Worm (Caenorhabditis elegans) whole organism, young adult: Measurements from ENCODE around the gene T04A6.3.

Experiments
- ceh-100 ChIP-seq: fragments of 200-800 bp; sonication (Bioruptor generic); IDR thresholded peaks from 2 replicates; pipeline ENCODE4 v1.3.6; 2022; ENCODE audit warnings: missing genetic modification reagents, missing genetic modification characterization, missing compliant biosample characterization
- hlh-26 ChIP-seq: fragments of 200-800 bp; sonication (Bioruptor generic); conservative IDR thresholded peaks from 2 replicates; pipeline ENCODE4 v1.3.6; 2022; ENCODE audit warnings: missing genetic modification reagents, missing genetic modification characterization, missing compliant biosample characterization
- lag-1 ChIP-seq: fragments of 200-800 bp; sonication (Bioruptor generic); IDR thresholded peaks from 2 replicates; pipeline ENCODE4 v1.3.6; 2022; ENCODE audit warnings: missing genetic modification reagents, missing genetic modification characterization, missing compliant biosample characterization
- nhr-120 ChIP-seq: fragments of 200-800 bp; sonication (Bioruptor generic); IDR thresholded peaks from 2 replicates; pipeline ENCODE4 v1.3.6; 2022; ENCODE audit warnings: missing genetic modification characterization, missing compliant biosample characterization
- pbrm-1 ChIP-seq: fragments of 200-800 bp; sonication (Bioruptor generic); IDR thresholded peaks from 2 replicates; pipeline ENCODE4 v1.3.6; 2022; ENCODE audit warnings: missing genetic modification reagents, missing genetic modification characterization, missing compliant biosample characterization
- rcor-1 ChIP-seq: fragments of 200-800 bp; sonication (Bioruptor generic); IDR thresholded peaks from 2 replicates; pipeline ENCODE4 v1.3.6; 2022; ENCODE audit warnings: missing genetic modification reagents, missing genetic modification characterization, missing compliant biosample characterization
- snpc-1.3 ChIP-seq: sonication (generic microtip); optimal IDR thresholded peaks from 2 replicates; lab custom pipeline; 2017; ENCODE audit warnings: missing genetic modification characterization, mild to moderate bottlenecking, missing compliant biosample characterization, antibody characterized with exemption, moderate library complexity, missing genotype, missing genetic modification reagents; ENCODE audit not compliant: insufficient read depth

DNA sequence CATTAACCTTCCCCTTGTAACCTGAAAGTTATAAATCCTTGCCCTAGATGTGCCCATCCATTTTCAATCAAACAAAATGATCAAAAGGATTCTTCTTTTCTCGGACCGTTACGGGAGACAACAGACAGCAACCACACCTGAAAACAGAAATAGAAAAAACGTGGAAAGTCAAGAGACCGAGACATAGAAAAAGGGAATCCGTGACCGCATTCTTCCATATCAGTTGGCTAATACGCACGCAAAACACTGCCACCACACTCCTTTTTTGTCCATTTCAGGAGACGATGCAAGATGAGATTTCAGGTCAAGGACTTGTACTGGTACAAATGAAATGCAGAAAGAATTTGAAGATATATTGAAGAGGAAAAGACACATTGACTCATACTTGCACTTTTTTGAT, 10.2 kb upstream of the T04A6.3 start:
- TF ChIP-seq lag-1 (GFP tag; lab: Robert Waterston, UW) (no peak), pbrm-1 (GFP tag; lab: Robert Waterston, UW) (no peak), nhr-120 (GFP tag; lab: Robert Waterston, UW) (no peak), snpc-1.3 (tag; lab: Kevin White, UChicago) (no peak), ceh-100 (GFP tag; lab: Robert Waterston, UW) (no peak), hlh-26 (GFP tag; lab: Robert Waterston, UW) (no peak), rcor-1 (no peak)
